Fruit fly (Drosophila melanogaster): ENCODE results near the gene MFS3.

MFS3 gene

dm6 chr2L:1172704-1173107 lies 29.7 kb downstream of the MFS3 start, which contains the start of the genes Charon and CG4887 (continued):
- TF ChIP-seq CG10959 (GFP tag; IDR thresholded peaks at IDR 0.05): peak; percentile 73
- TF ChIP-seq CG13296 (GFP tag; optimal IDR thresholded peaks at IDR 0.05): peak; percentile 78
- peak; percentile 24 for TF ChIP-seq CG17186 (GFP tag; optimal IDR thresholded peaks at IDR 0.05)
- peak; percentile 77 for TF ChIP-seq CG10462 (GFP tag; optimal IDR thresholded peaks at IDR 0.05)
- peak in 1 of 2 experiments; percentile 87 for TF ChIP-seq Pdp1 (GFP tag; optimal IDR thresholded peaks at IDR 0.05)
- TF ChIP-seq crp (GFP tag; optimal IDR thresholded peaks at IDR 0.05): peak in 1 of 2 experiments; percentile 52
- peak; percentile 71 for TF ChIP-seq Bdp1 (GFP tag; optimal IDR thresholded peaks at IDR 0.05)
- TF ChIP-seq dm (GFP tag; optimal IDR thresholded peaks at IDR 0.05): peak; percentile 87
- TF ChIP-seq CG10267 (tag; optimal IDR thresholded peaks at IDR 0.05): peak; percentile 97
- peak; percentile 89 for TF ChIP-seq Chrac-16 (GFP tag; optimal IDR thresholded peaks at IDR 0.05)
- peak; percentile 86 for TF ChIP-seq Fer1 (GFP tag; optimal IDR thresholded peaks at IDR 0.05)
- peak; percentile 88 for TF ChIP-seq CG10543 (GFP tag; optimal IDR thresholded peaks at IDR 0.05)
- peak; percentile 85 for TF ChIP-seq shn (GFP tag; optimal IDR thresholded peaks at IDR 0.05)
- TF ChIP-seq sc (optimal IDR thresholded peaks at IDR 0.05): no peak
- TF ChIP-seq sc (GFP tag; optimal IDR thresholded peaks at IDR 0.05): no peak
- TF ChIP-seq CG18599 (GFP tag; optimal IDR thresholded peaks at IDR 0.05): peak; percentile 87
- no peak for TF ChIP-seq jing (GFP tag; optimal IDR thresholded peaks at IDR 0.05)
- TF ChIP-seq gce (GFP tag; IDR thresholded peaks at IDR 0.05): peak; percentile 55; the same call in 1 of the 3 replicates
- TF ChIP-seq unpg (GFP tag; optimal IDR thresholded peaks at IDR 0.05): no peak
- 0 out of 2 replicates have a peak, but pooled peaks have one; percentile 35 for TF ChIP-seq dimm (GFP tag; IDR thresholded peaks at IDR 0.05)
- TF ChIP-seq CG13424 (tag; optimal IDR thresholded peaks at IDR 0.05): peak; percentile 90
- TF ChIP-seq CG9727 (GFP tag; optimal IDR thresholded peaks at IDR 0.05): peak; percentile 76
- peak; percentile 79 for TF ChIP-seq Fer2 (tag; optimal IDR thresholded peaks at IDR 0.05)
- TF ChIP-seq Dip2 (GFP tag; IDR thresholded peaks at IDR 0.05): no peak
- peak; percentile 5 for TF ChIP-seq CG6854 (GFP tag; optimal IDR thresholded peaks at IDR 0.05)
- TF ChIP-seq CG11398 (GFP tag; optimal IDR thresholded peaks at IDR 0.05): peak; percentile 67
- TF ChIP-seq PHDP (tag; optimal IDR thresholded peaks at IDR 0.05): no peak
- TF ChIP-seq D19B (GFP tag; optimal IDR thresholded peaks at IDR 0.05): no peak
- peak; percentile 64 for TF ChIP-seq HLH3B (GFP tag; IDR thresholded peaks at IDR 0.05)
- peak; percentile 88 for TF ChIP-seq CG7786 (GFP tag; optimal IDR thresholded peaks at IDR 0.05)
- peak; percentile 89 for TF ChIP-seq nmo (GFP tag; optimal IDR thresholded peaks at IDR 0.05)
- no peak for TF ChIP-seq CG7745 (tag; optimal IDR thresholded peaks at IDR 0.05)
- no peak for TF ChIP-seq CG12769 (tag; optimal IDR thresholded peaks at IDR 0.05)
- TF ChIP-seq Hmx (GFP tag; optimal IDR thresholded peaks at IDR 0.05): peak; percentile 53
- peak; percentile 89 for TF ChIP-seq MBD-R2 (GFP tag; IDR thresholded peaks at IDR 0.05)
- TF ChIP-seq luna (GFP tag; optimal IDR thresholded peaks at IDR 0.05): peak; percentile 55
- peak; percentile 88 for TF ChIP-seq Max (GFP tag; optimal IDR thresholded peaks at IDR 0.05)
- peak; percentile 57; the same call in 1 of the 2 replicates for TF ChIP-seq Oaz (GFP tag; IDR thresholded peaks at IDR 0.05)
- peak; percentile 74; the same call in 2 of the 3 replicates for TF ChIP-seq CG11560 (tag; IDR thresholded peaks at IDR 0.05)
- peak; percentile 75; the same call in 1 of the 2 replicates for TF ChIP-seq ara (GFP tag; IDR thresholded peaks at IDR 0.05)
- peak; percentile 53 for TF ChIP-seq Spps (tag; optimal IDR thresholded peaks at IDR 0.05)
- TF ChIP-seq Ets65A (GFP tag): peak; percentile 98
- TF ChIP-seq p53 (GFP tag; optimal IDR thresholded peaks at IDR 0.05): peak; percentile 4
- TF ChIP-seq CG7357 (GFP tag; IDR thresholded peaks at IDR 0.05): peak; percentile 57; the same call in 2 of the 3 replicates
- TF ChIP-seq danr (GFP tag; IDR thresholded peaks at IDR 0.05): peak; percentile 62; the same call in 1 of the 2 replicates
- TF ChIP-seq E2f2 (GFP tag; IDR thresholded peaks at IDR 0.05): peak; percentile 65; the same call in 1 of the 2 replicates
- TF ChIP-seq fd96Cb (tag; optimal IDR thresholded peaks at IDR 0.05): peak; percentile 65
- TF ChIP-seq insv (GFP tag; optimal IDR thresholded peaks at IDR 0.05): peak in 1 of 2 experiments; percentile 58
- TF ChIP-seq Sry-δ (GFP tag; optimal IDR thresholded peaks at IDR 0.05): peak; percentile 96
- TF ChIP-seq dpn (GFP tag; optimal IDR thresholded peaks at IDR 0.05): peak; percentile 87 to 88
- TF ChIP-seq Jarid2 (GFP tag; optimal IDR thresholded peaks at IDR 0.05): no peak
